Fruit fly (Drosophila melanogaster) ovary, adult (tissue): ENCODE data around the gene CG2218.
A peak's percentile ranks its signal among the peaks of the same experiment; 100 is the strongest.

Experiments
- CG17801 ChIP-seq: fragments of 200-800 bp; optimal IDR thresholded peaks from 2 replicates; lab custom pipeline; 2019; ENCODE audit warnings: missing biosample characterization, mild to moderate bottlenecking, missing genetic modification characterization, moderate library complexity; ENCODE audit not compliant: partially characterized antibody

The CG2218 gene

DNA sequence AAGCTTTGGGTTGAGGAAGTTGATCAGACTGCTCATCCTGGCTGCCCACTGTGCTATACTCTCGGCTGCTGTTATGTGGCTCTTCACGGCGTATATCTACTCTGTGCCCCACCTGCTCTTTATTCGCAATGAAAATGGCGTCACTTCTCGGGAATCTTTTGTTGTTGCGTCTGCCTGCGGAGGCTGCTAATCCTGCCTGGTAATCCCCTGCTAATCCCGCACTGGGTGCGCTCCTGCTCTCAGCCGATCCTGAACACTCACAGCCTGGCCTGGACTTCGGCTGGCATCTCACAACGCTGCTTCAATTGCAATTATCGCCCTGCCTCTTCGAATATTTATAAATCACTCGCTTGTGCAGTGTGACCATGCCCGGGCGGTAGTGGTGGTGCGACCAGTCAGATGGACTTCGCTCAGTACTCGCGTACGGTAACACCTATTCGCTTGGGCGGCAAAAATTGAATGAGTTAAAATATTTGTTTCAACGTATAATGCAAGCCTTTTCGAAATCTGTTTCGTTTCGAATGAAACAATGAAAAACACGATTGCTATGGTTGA, at the start of gene CG2218:
Gene CG2218 (minus strand): TSS at position 472 of the 555 bp plus-strand sequence.
- peak; percentile 32 for TF ChIP-seq CG17801

DNA sequence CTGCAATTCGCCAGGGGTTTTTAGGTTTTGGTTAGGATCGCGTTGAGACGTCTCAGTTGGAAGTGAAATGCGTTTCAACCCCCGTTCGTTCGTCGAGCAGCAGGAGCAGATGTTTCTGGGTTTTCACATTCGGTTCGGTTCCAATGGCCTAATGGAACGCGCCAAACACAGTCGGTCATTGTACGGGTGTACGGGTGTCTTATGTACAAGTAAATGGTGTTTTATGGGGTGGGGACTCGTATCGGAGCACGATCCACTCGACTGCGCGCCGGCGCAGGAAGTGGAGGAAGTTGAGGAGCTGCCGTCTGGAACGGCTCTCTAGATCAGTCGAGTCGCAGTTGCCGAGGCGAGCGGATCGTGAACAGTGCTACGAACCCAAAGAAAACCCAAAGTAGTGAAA, 48.3 kb upstream of the CG2218 start, which contains the start of gene spdo:
Gene spdo (plus strand): TSS at position 318 of the 400 bp plus-strand sequence.
- no peak for TF ChIP-seq CG17801

DNA sequence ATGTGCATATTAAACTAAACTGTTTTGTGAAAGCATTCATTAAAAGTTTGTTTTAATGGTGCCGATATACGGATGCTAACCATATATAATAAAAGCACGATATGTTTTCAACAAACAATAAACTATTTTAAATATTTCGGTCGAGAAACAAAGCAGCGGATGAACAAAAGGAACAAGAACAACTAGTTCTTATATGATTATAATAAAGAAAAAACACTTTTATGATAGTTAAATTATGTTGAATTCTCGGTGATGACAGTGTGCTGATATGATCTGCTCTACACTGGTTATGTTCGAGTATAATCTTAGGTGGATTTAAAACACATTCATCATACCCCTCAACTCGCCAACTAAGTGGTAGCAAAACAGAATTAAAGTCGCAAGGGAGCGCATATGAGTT, 47.8 kb upstream of the CG2218 start:
- no peak for TF ChIP-seq CG17801

DNA sequence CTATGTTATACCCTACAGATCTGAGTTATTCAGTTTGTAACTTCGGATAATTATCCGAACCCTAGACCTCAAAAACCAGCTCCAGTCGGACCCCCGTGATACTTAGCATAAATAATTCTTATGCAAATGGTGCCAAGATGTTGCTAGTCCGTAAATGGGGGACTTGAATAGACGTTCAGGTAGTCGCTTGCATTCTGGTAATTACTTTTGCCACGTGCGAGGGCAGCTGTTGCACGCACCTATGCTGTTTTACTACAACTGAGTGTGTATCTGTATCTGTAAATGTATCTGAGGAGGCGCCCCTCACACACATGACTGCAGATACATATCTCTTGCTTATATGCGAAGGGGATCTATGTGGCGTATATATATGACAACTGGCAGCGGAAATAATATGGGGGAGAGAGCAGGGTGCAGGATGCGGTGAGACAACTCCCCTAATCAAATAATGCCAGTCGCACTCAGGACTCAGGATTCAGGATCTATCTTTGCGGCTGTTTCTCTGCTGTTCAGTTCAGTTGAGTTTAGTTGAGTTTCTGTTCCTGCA, 46.7 kb upstream of the CG2218 start:
- no peak for TF ChIP-seq CG17801

DNA sequence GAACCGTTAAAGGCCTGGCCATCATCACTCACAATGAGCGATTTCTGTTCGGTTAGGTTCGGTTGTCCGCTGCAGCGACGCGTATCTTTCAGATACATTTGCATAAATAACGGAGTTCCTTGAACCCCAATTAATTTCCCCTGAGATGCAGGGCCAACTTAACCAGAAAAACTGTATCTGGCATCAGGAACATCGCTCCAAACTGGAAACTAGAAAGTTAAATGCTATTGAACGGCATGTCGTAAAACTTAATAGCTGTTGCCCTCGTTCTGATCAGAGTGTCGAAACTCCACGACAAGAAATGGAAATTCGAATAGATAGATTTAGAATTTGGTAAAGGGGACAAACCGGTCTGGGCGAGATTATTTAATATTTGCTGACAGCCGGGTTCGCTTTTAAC, 44.3 kb upstream of the CG2218 start:
- no peak for TF ChIP-seq CG17801

DNA sequence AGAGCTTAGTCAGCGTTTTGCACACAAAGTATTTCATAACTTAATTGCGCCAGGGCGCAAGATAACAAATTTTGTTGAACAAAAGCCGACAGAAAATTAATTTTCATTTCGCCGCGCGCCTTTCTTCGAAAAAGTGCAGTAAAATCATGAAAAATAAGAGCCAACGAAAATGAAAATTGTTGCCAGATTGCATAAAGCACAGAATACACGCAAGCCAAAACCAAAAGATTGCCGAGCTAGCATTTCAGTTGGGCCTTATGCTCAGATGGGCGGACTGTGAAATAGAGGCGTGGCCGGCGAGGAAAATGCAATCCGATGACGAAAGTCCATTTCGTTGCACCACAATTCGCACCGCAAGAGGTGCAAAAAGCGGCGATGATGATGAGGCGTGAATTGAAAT, 42.6 kb upstream of the CG2218 start:
- TF ChIP-seq CG17801 = no peak

DNA sequence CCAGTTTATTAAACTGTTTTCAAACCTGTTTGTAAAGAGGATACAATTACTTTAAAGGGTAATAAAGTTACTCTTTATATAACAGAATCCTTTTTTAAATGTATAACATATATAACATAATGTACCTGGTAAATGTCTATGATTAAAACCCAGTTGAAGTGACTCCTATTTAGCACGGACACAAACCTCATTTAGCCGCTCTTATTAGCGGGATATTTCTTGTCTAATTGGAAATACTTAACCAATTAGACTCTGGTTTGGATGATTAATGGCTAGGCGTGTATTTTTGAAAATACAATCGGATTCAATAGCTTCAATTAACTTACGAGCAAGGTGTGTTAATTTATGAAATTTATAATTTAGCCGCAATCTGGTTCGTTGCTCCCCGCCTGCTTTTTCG, 39.0 kb upstream of the CG2218 start:
- no peak for TF ChIP-seq CG17801

DNA sequence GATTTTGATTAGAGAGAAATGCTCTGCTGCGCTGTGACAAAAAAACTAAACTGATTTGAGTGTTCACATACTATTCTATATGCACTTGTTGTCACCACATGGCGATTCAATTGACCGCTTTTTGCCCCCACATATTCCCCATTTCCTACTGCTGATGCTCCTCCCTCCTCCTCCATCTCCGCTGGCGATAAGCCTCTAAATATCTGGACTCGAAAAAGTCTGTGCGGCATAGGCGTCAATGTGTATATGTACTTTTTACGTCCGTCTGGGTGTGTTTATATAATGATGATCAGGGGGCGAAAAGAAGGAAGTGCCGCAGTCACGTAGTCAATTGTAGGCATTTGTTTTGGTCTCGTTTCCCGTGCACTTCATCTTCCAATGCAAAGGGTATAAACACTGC, 38.4 kb upstream of the CG2218 start:
- no peak for TF ChIP-seq CG17801

DNA sequence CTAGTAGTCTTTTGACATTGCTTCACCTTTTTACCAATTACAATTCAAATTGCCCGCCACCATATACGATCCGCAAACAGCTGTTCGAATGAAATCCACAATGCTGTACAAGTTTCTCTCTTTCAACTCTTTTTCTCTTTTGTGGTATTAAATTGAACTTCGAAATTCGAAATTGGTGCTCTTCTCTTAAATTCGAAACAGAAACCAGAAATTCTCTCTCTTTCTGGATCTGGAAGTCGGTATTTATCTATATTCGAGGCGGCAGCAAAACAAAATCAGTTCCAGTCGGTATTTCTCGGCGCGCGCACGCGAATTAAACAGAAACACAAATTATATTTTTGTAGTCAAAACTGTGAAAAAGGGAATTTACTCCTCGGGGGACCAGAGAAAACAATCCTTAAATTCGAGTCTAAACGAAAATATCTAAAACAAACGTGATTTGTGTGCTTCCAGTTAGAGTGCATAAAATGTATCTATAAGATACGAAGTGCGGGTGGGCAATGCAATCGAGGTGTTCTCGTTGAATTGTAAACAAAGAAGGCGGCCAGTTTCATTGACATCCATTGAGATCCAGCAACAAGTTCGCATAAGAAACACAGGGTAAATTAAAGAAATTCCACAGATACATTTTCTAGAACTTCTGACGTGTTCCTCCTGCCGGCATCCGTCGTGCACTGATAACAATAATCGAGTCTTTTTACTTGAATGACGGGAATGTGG, 37.9 kb upstream of the CG2218 start, which contains the start of gene PH4alphaEFB:
Gene PH4alphaEFB (plus strand): TSS at position 276 of the 720 bp plus-strand sequence.
- TF ChIP-seq CG17801 = peak; percentile 2

DNA sequence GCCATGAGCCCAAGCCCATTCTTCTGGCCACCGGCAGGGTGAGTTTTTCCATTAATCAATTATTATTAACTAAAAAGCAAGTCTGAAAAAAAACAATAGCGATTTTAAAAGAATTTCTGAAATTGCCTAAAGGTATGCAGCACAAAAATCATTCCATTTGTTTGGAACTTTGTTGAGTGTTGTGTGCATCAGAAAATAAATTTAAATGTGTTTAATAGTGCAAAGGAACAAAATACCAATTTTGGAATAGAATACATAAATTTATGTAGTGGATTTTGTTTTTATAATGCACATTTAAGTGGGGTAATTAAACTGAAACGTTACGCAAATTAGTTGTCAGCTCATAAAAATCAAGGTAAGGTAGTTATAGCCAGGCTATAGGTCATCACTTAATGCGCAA, 36.2 kb upstream of the CG2218 start:
- TF ChIP-seq CG17801 = no peak

DNA sequence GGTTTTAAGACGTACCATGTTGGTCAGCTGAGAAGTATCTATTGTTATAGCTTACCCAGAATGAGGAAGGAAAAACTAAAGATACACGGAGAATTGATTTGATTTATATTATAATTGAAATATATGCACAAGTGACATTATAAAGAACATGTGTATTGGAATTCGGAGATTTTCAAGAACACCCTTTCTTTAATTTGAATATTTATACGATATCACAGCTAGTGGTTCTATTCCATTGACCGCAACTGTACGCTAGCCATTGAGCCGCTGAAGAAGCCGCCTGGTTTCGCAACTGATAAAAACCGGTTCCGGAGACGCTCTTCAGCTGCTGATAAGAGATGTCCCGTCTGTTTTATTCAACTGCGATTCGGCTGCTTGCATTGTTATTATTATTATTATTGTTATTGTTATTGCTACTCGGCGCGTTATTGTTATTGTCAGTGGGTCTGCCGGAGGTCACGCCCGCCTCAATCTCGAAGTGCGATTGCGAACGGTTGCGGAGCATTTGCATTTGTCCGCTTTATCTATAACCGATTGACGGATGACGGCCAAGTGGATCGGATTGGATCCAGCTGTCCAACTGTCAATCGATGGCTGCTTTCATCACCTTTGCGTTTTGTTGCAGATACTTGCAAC, 33.6 kb upstream of the CG2218 start:
- no peak for TF ChIP-seq CG17801

DNA sequence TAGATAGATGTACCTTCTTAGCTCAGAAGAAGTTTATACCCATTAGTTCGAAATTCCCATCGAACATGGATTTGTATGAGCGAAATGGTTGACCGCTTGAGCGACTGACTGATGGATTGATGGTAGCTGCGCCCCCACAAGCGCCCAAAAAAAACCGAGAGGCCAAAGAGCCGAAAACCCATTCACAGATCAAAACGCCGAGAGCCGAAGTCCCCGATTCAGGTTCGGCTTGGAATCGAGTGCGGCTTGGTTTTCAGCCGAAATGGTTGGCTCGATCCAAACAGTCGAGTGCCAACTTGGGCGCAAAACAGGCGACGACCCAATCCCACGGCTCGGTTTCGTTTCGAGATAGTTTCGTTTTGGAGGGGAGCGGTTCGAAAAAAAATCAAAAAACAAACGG, 32.1 kb upstream of the CG2218 start:
- TF ChIP-seq CG17801 = no peak

DNA sequence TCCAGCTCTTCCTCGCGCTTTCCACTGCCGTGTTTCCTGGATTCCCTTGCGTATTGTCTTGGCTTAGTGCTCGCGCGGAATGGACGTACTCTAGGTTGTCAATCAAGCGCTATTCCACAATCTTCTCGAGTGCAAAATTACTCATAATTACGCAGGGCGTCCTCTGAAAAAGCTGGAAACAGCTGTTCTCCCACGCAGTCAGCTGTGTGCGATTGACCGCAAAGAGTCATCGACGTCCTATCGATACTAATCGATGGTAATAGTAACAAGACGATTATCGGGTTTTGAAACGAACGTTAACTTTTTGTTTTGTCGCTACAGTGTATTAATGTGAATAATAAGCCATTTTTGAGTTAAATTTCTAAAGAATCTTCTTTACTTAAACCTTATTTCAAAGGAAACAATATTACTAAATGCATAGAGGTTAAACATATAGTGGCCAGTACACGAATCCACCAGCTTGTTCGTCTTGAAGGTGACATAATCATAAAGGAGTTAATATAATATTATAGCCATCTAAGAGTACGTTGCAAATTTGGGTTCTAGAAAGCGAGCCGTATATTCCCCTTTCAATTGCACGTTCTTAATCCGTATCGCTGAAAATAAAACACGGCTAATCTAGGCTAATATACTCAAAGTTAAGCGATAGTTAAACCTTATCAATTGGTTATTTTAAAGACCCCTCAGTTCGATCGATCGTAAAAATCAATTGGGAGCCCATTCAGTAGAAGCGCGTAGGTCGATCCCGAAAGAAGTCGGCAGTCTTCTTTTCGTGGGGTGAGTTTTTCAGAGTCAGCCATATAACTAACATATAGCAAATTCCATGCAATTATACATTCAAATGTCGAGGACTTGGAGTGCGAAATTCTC, 31.2 kb upstream of the CG2218 start, which contains the start of the genes CG2224 and CDase:
Gene CG2224 (minus strand): TSS at position 235 of the 870 bp plus-strand sequence.
Gene CDase (plus strand): TSS at position 456 of the 870 bp plus-strand sequence.
- peak; percentile 30 for TF ChIP-seq CG17801

DNA sequence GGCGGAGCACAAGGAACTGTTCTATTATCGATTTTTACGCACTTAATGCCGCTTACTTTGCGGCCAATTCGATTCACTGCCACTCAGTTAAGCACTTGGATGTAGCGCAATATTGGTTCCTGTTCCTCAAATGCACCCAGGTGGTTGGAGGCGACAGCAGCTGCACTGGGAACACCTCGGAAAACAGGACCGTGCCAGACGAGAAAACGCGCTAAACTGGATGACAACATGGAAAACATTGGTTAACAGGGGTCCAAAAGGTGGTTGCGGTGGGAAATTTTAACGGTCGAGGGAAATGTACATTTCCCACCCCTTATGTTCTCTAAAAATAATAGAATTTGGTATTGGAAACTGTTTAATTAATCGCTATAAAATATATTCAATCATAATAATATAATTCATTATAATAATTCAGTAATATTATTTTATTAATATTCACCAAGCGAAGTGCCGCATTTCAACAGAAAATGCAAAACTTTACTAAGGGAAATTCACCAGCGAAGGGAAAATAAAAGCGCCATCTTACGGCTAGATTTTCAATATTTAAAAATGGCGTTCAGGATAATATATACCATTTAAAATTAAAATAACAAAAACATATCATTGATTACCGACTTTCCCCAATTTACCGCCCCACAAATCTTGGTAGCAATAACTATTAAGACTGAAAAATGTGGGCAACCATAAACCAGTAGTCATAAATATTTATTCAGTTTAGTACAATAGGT, 27.9 kb upstream of the CG2218 start, which contains the start of gene aralar1:
Gene aralar1 (minus strand): TSS at position 51 of the 728 bp plus-strand sequence.
- no peak for TF ChIP-seq CG17801

DNA sequence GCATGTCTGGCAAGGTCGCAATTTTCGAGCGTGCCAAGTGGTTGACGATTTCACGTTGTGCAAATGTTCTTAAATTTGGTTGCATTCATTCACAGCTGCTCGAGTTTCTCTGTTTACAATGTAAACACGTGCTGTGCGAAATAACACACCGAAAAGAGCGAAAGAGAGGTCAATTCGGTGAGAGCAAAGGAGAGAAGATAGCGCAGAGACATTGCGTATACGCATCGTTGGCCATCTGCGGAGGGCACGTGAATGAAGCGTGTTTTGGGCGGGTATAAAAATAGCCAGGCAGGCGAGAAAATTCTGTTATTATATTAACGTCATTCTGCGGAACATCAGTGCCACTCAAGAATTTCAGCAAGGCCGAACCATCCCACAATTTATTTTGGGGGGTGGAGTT, 26.4 kb upstream of the CG2218 start:
- TF ChIP-seq CG17801 = no peak
